Fruit fly (Drosophila melanogaster): Measurements from ENCODE around the gene Trm7-34.
A peak's percentile ranks its signal among the peaks of the same experiment; 100 is the strongest.

The Trm7-34 gene

dm6 chr3R:21168105-21168504, 34.4 kb upstream of the Trm7-34 start, which contains the start of gene Snmp1:
Gene Snmp1, minus strand, starts transcription at chr3R:21168205.
- no peak for TF ChIP-seq CG1620 (GFP tag; optimal IDR thresholded peaks at IDR 0.05)
- no peak for TF ChIP-seq cnc (optimal IDR thresholded peaks at IDR 0.05)
- no peak for TF ChIP-seq Mnt (GFP tag; optimal IDR thresholded peaks at IDR 0.05)
- no peak for TF ChIP-seq bab1 (GFP tag; optimal IDR thresholded peaks at IDR 0.05)
- TF ChIP-seq tj (GFP tag; optimal IDR thresholded peaks at IDR 0.05), result no peak
- no peak for TF ChIP-seq Hr96 (GFP tag; optimal IDR thresholded peaks at IDR 0.05)
- no peak for TF ChIP-seq kay (GFP tag; ENCODE audit: borderline replicate concordance)
- no peak for TF ChIP-seq CG11617 (GFP tag; optimal IDR thresholded peaks at IDR 0.05)
- no peak for TF ChIP-seq toe (GFP tag; optimal IDR thresholded peaks at IDR 0.05)
- no peak for TF ChIP-seq CG12768 (GFP tag; optimal IDR thresholded peaks at IDR 0.05)

dm6 chr3R:21163318-21163828, 29.7 kb upstream of the Trm7-34 start, which contains the start of gene CG5810:
Gene CG5810, plus strand, starts transcription at chr3R:21163778.
- TF ChIP-seq cic (GFP tag; optimal IDR thresholded peaks at IDR 0.05) (peak; percentile 31), kay (GFP tag; ENCODE audit: borderline replicate concordance) (peak; percentile 69), CG1620 (GFP tag; optimal IDR thresholded peaks at IDR 0.05) (no peak)

dm6 chr3R:21161620-21162029, 27.9 kb upstream of the Trm7-34 start:
- TF ChIP-seq CG7045 (GFP tag; optimal IDR thresholded peaks at IDR 0.05) (no peak), CG5204 (GFP tag; optimal IDR thresholded peaks at IDR 0.05) (no peak), Hr96 (GFP tag; optimal IDR thresholded peaks at IDR 0.05) (no peak), CG7101 (tag; optimal IDR thresholded peaks at IDR 0.05) (peak; percentile 8), Mnt (GFP tag; optimal IDR thresholded peaks at IDR 0.05) (peak; percentile 12), CG1620 (GFP tag; optimal IDR thresholded peaks at IDR 0.05) (no peak), ovo (GFP tag; optimal IDR thresholded peaks at IDR 0.05) (no peak), tj (GFP tag; optimal IDR thresholded peaks at IDR 0.05) (peak; percentile 30), bab1 (GFP tag; optimal IDR thresholded peaks at IDR 0.05) (no peak), cnc (optimal IDR thresholded peaks at IDR 0.05) (no peak), Crg-1 (GFP tag; optimal IDR thresholded peaks at IDR 0.05) (peak; percentile 40), Clk (GFP tag; optimal IDR thresholded peaks at IDR 0.05) (no peak), CG12768 (GFP tag; optimal IDR thresholded peaks at IDR 0.05) (peak; percentile 15), CG14711 (tag; optimal IDR thresholded peaks at IDR 0.05) (peak; percentile 5), kay (GFP tag; ENCODE audit: borderline replicate concordance) (peak; percentile 15), cic (GFP tag; optimal IDR thresholded peaks at IDR 0.05) (peak; percentile 51), pad (GFP tag; optimal IDR thresholded peaks at IDR 0.05) (no peak), CG33017 (tag; optimal IDR thresholded peaks at IDR 0.05) (peak; percentile 44), CG11617 (GFP tag; optimal IDR thresholded peaks at IDR 0.05) (no peak), toe (GFP tag; optimal IDR thresholded peaks at IDR 0.05) (no peak)

- TF ChIP-seq kay (GFP tag; ENCODE audit: borderline replicate concordance) (peak; percentile 57), cnc (optimal IDR thresholded peaks at IDR 0.05) (no peak)
These were observed 27.4 kb upstream of the Trm7-34 start, which contains the start of gene cDIP for dm6 chr3R:21161042-21161532. Gene cDIP, minus strand, starts transcription at chr3R:21161092.

- TF ChIP-seq CG1620 (GFP tag; optimal IDR thresholded peaks at IDR 0.05), result no peak
- TF ChIP-seq CG7101 (tag; optimal IDR thresholded peaks at IDR 0.05), result no peak
- no peak for TF ChIP-seq kay (GFP tag; ENCODE audit: borderline replicate concordance)
- TF ChIP-seq CG7045 (GFP tag; optimal IDR thresholded peaks at IDR 0.05), result no peak
- TF ChIP-seq Hr96 (GFP tag; optimal IDR thresholded peaks at IDR 0.05), result no peak
- TF ChIP-seq Clk (GFP tag; optimal IDR thresholded peaks at IDR 0.05), result no peak
- TF ChIP-seq CG11617 (GFP tag; optimal IDR thresholded peaks at IDR 0.05), result no peak
- no peak for TF ChIP-seq toe (GFP tag; optimal IDR thresholded peaks at IDR 0.05)
- no peak for TF ChIP-seq ovo (GFP tag; optimal IDR thresholded peaks at IDR 0.05)
These were observed 25.0 kb upstream of the Trm7-34 start for dm6 chr3R:21158643-21159042.

- TF ChIP-seq CG14711 (tag; optimal IDR thresholded peaks at IDR 0.05) (peak; percentile 0), cnc (optimal IDR thresholded peaks at IDR 0.05) (no peak), Hr96 (GFP tag; optimal IDR thresholded peaks at IDR 0.05) (no peak), ovo (GFP tag; optimal IDR thresholded peaks at IDR 0.05) (peak; percentile 29), CG12768 (GFP tag; optimal IDR thresholded peaks at IDR 0.05) (peak; percentile 33), CG7045 (GFP tag; optimal IDR thresholded peaks at IDR 0.05) (peak; percentile 69), bab1 (GFP tag; optimal IDR thresholded peaks at IDR 0.05) (peak; percentile 33), cic (GFP tag; optimal IDR thresholded peaks at IDR 0.05) (peak; percentile 94), pad (GFP tag; optimal IDR thresholded peaks at IDR 0.05) (peak; percentile 26), Crg-1 (GFP tag; optimal IDR thresholded peaks at IDR 0.05) (peak; percentile 2), CG7101 (tag; optimal IDR thresholded peaks at IDR 0.05) (peak; percentile 60), tj (GFP tag; optimal IDR thresholded peaks at IDR 0.05) (peak; percentile 19), CG33017 (tag; optimal IDR thresholded peaks at IDR 0.05) (peak; percentile 71), toe (GFP tag; optimal IDR thresholded peaks at IDR 0.05) (peak; percentile 60), Mnt (GFP tag; optimal IDR thresholded peaks at IDR 0.05) (peak; percentile 45), CG5204 (GFP tag; optimal IDR thresholded peaks at IDR 0.05) (no peak), kay (GFP tag; ENCODE audit: borderline replicate concordance) (peak; percentile 71), Clk (GFP tag; optimal IDR thresholded peaks at IDR 0.05) (peak; percentile 50), CG11617 (GFP tag; optimal IDR thresholded peaks at IDR 0.05) (peak; percentile 28), CG1620 (GFP tag; optimal IDR thresholded peaks at IDR 0.05) (no peak)
These were observed 23.1 kb upstream of the Trm7-34 start for dm6 chr3R:21156572-21157480.
